Worm (Caenorhabditis elegans) whole organism, L2 larva: Measurements from ENCODE around the gene C35D10.7.

ENCODE experiments used
- C34F6.9 ChIP-seq: fragments of 150-350 bp; optimal IDR thresholded peaks from 2 replicates; lab custom pipeline; 2014; ENCODE audit warnings: missing biosample characterization, missing genetic modification characterization
- F13H6.1 ChIP-seq: sonication (generic microtip); optimal IDR thresholded peaks from 2 replicates; lab custom pipeline; 2016; ENCODE audit warnings: missing genetic modification characterization, missing compliant biosample characterization
- R02D3.7 ChIP-seq: fragments of 150-350 bp; optimal IDR thresholded peaks from 2 replicates; lab custom pipeline; 2014; ENCODE audit warnings: missing biosample characterization, missing genetic modification characterization
- Y55F3AM.14 ChIP-seq: fragments of 200-800 bp; sonication (Bioruptor generic); optimal IDR thresholded peaks from 2 replicates; lab custom pipeline; 2018; ENCODE audit warnings: mild to moderate bottlenecking, missing genetic modification characterization, missing compliant biosample characterization
- ZK546.5 ChIP-seq: sonication (generic microtip); optimal IDR thresholded peaks from 2 replicates; lab custom pipeline; 2017; ENCODE audit warnings: missing biosample characterization, missing genetic modification characterization
- alr-1 ChIP-seq: fragments of 150-350 bp; optimal IDR thresholded peaks from 2 replicates; lab custom pipeline; 2014; ENCODE audit warnings: missing biosample characterization, missing genetic modification characterization
- aly-2 ChIP-seq: fragments of 150-350 bp; optimal IDR thresholded peaks from 2 replicates; lab custom pipeline; 2014; ENCODE audit warnings: missing biosample characterization, missing genetic modification characterization
- ama-1 ChIP-seq: fragments of 150-350 bp; optimal IDR thresholded peaks from 2 replicates; lab custom pipeline; 2018; ENCODE audit warnings: inconsistent platforms
- blmp-1 ChIP-seq: sonication (generic microtip); optimal IDR thresholded peaks from 2 replicates; lab custom pipeline; 2017; ENCODE audit warnings: missing genetic modification characterization, mild to moderate bottlenecking, missing compliant biosample characterization, antibody characterized with exemption, moderate library complexity; ENCODE audit not compliant: insufficient read depth
- ceh-16 ChIP-seq: fragments of 150-350 bp; optimal IDR thresholded peaks from 2 replicates; lab custom pipeline; 2014; ENCODE audit warnings: missing biosample characterization, missing genetic modification characterization
- ceh-82 ChIP-seq: fragments of 150-350 bp; optimal IDR thresholded peaks from 2 replicates; lab custom pipeline; 2014; ENCODE audit warnings: missing biosample characterization, missing genetic modification characterization
- dmd-4 ChIP-seq: sonication (generic microtip); optimal IDR thresholded peaks from 2 replicates; lab custom pipeline; 2017; ENCODE audit warnings: missing biosample characterization, missing genetic modification characterization
- egl-27 ChIP-seq: sonication (generic microtip); optimal IDR thresholded peaks from 3 replicates; lab custom pipeline; 2017; ENCODE audit warnings: missing biosample characterization, missing genetic modification reagents, missing genetic modification characterization
- elt-1 ChIP-seq: fragments of 150-350 bp; optimal IDR thresholded peaks from 2 replicates; lab custom pipeline; 2014; ENCODE audit warnings: missing biosample characterization, missing genetic modification characterization
- elt-3 ChIP-seq: sonication (generic microtip); optimal IDR thresholded peaks from 2 replicates; lab custom pipeline; 2017; ENCODE audit warnings: missing biosample characterization, missing genetic modification characterization
- fos-1 ChIP-seq: fragments of 150-350 bp; optimal IDR thresholded peaks from 2 replicates; lab custom pipeline; 2014; ENCODE audit warnings: missing biosample characterization, missing genetic modification characterization
- gmeb-1 ChIP-seq: fragments of 150-350 bp; optimal IDR thresholded peaks from 2 replicates; lab custom pipeline; 2014; ENCODE audit warnings: missing biosample characterization, missing genetic modification characterization
- lin-13 ChIP-seq: fragments of 150-350 bp; optimal IDR thresholded peaks from 2 replicates; lab custom pipeline; 2014; ENCODE audit warnings: missing biosample characterization, missing genetic modification reagents, missing genetic modification characterization
- lin-39 ChIP-seq: fragments of 150-350 bp; optimal IDR thresholded peaks from 2 replicates; lab custom pipeline; 2014; ENCODE audit warnings: missing biosample characterization, missing genetic modification reagents, missing genetic modification characterization
- lsy-2 ChIP-seq, 2 experiments: fragments of 150-350 bp in 1 of 2; sonication (generic microtip) in 1 of 2; optimal IDR thresholded peaks; 2 replicates each; lab custom pipeline; 2014 to 2017; ENCODE audit warnings: missing biosample characterization in 2 of 2, missing genetic modification characterization in 2 of 2
- mab-5 ChIP-seq: fragments of 150-350 bp; optimal IDR thresholded peaks from 2 replicates; lab custom pipeline; 2014; ENCODE audit warnings: missing biosample characterization, missing genetic modification characterization
- mbf-1 ChIP-seq: sonication (generic microtip); optimal IDR thresholded peaks from 2 replicates; lab custom pipeline; 2017; ENCODE audit warnings: missing biosample characterization, missing genetic modification characterization
- mdl-1 ChIP-seq, 2 experiments: fragments of 150-350 bp in 1 of 2; sonication (generic microtip) in 1 of 2; optimal IDR thresholded peaks; 2 replicates each; lab custom pipeline; 2017; ENCODE audit warnings: missing biosample characterization in 2 of 2, missing genetic modification characterization in 2 of 2
- nhr-12 ChIP-seq: fragments of 150-350 bp; optimal IDR thresholded peaks from 2 replicates; lab custom pipeline; 2014; ENCODE audit warnings: missing biosample characterization, missing genetic modification characterization
- nhr-129 ChIP-seq: fragments of 150-350 bp; optimal IDR thresholded peaks from 2 replicates; lab custom pipeline; 2014; ENCODE audit warnings: missing biosample characterization, missing genetic modification characterization
- nhr-21 ChIP-seq: fragments of 150-350 bp; optimal IDR thresholded peaks from 2 replicates; lab custom pipeline; 2014; ENCODE audit warnings: missing biosample characterization, missing genetic modification characterization
- nhr-23 ChIP-seq: fragments of 150-350 bp; optimal IDR thresholded peaks from 2 replicates; lab custom pipeline; 2014; ENCODE audit warnings: missing biosample characterization, missing genetic modification reagents, missing genetic modification characterization
- nhr-237 ChIP-seq: fragments of 150-350 bp; optimal IDR thresholded peaks from 2 replicates; lab custom pipeline; 2014; ENCODE audit warnings: missing biosample characterization, missing genetic modification characterization
- nhr-25 ChIP-seq: fragments of 150-350 bp; sonication (generic microtip); optimal IDR thresholded peaks from 3 replicates; lab custom pipeline; 2014; ENCODE audit warnings: missing biosample characterization, missing genetic modification characterization
- nhr-77 ChIP-seq: fragments of 150-350 bp; optimal IDR thresholded peaks from 2 replicates; lab custom pipeline; 2014; ENCODE audit warnings: missing biosample characterization, missing genetic modification characterization
- peb-1 ChIP-seq: fragments of 150-350 bp; optimal IDR thresholded peaks from 2 replicates; lab custom pipeline; 2014; ENCODE audit warnings: missing biosample characterization, missing genetic modification characterization
- sem-4 ChIP-seq: fragments of 150-350 bp; optimal IDR thresholded peaks from 2 replicates; lab custom pipeline; 2014; ENCODE audit warnings: missing biosample characterization, missing genetic modification reagents, missing genetic modification characterization
- skn-1 ChIP-seq: sonication (generic microtip); optimal IDR thresholded peaks from 2 replicates; lab custom pipeline; 2017; ENCODE audit warnings: missing biosample characterization, missing genetic modification characterization
- sma-3 ChIP-seq: sonication (generic microtip); optimal IDR thresholded peaks from 2 replicates; lab custom pipeline; 2016; ENCODE audit warnings: missing genetic modification reagents, missing genetic modification characterization, missing compliant biosample characterization
- sma-9 ChIP-seq, 2 experiments: fragments of 150-350 bp in 1 of 2; sonication (generic microtip) in 1 of 2; optimal IDR thresholded peaks; 2 replicates each; lab custom pipeline; 2014 to 2016; ENCODE audit warnings: missing genetic modification characterization in 2 of 2, mild to moderate bottlenecking in 1 of 2, missing biosample characterization in 1 of 2, missing compliant biosample characterization in 1 of 2, missing genetic modification reagents in 1 of 2, moderate library complexity in 1 of 2
- unc-55 ChIP-seq: fragments of 150-350 bp; sonication (generic microtip); optimal IDR thresholded peaks from 3 replicates; lab custom pipeline; 2014; ENCODE audit warnings: missing biosample characterization, missing genetic modification reagents, missing genetic modification characterization
- zag-1 ChIP-seq: fragments of 150-350 bp; optimal IDR thresholded peaks from 2 replicates; lab custom pipeline; 2014; ENCODE audit warnings: missing biosample characterization, missing genetic modification characterization
- ztf-1 ChIP-seq: fragments of 200-800 bp; sonication (Bioruptor generic); conservative IDR thresholded peaks from 2 replicates; pipeline ENCODE4 v1.3.6; 2022; ENCODE audit warnings: missing genetic modification characterization, missing compliant biosample characterization
- ztf-11 ChIP-seq: sonication (generic microtip); optimal IDR thresholded peaks from 2 replicates; lab custom pipeline; 2017; ENCODE audit warnings: missing biosample characterization, missing genetic modification characterization
- ztf-4 ChIP-seq: fragments of 150-350 bp; optimal IDR thresholded peaks from 2 replicates; lab custom pipeline; 2014; ENCODE audit warnings: missing biosample characterization, missing genetic modification characterization

Gene C35D10.7

DNA sequence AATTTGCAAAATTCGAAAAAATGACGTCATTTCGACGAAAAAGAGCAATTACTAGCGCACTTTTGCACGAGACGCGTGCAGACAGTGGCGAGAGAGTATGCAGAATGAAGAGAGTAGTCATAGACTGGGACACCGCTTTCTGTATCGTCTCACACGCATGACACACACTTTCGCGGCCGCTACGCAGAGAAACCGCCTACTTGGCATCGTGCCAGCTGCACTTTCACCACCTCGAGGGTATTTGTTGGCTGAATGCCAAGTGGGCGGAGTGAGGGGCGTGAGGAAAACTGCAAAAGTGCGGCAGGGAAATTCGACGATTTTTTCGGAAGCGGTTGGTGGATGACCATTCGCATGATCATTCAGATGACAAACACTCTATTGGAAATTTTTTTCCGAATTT, 43.7 kb downstream of the C35D10.7 start (continued):
- TF ChIP-seq peb-1 (tag; lab: Kevin White, UChicago): peak; percentile 41
- TF ChIP-seq, all 48 proteins: peak for 41

DNA sequence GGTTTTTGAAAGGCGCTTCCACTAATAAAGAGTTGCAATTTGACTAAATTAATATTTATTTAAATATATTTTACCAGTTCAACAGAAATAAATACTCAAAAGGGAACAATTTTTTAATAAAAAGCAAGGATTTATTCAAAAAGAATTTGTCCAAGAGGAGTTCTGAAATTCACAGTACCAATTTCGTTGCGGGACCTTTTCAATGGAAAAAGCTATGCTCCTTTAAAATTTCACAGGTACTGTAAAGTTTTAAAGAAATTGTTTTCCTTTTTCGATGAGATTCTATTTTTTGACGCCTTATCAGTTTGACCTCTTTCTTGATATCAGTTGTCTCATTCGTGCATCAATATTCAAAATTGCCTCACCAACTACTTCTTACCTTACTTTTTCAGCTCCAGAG, 44.3 kb downstream of the C35D10.7 start, which contains the start of gene tag-340:
Gene tag-340, plus strand, starts transcription at position 249 of the 400 bp plus-strand sequence.
- TF ChIP-seq unc-55 (GFP tag; lab: Kevin White, UChicago) (no peak), F13H6.1 (tag; lab: Kevin White, UChicago) (no peak), C34F6.9 (tag; lab: Kevin White, UChicago) (no peak), fos-1 (tag; lab: Kevin White, UChicago) (peak; percentile 28), nhr-77 (tag; lab: Kevin White, UChicago) (no peak), ztf-4 (no peak)

- no peak for TF ChIP-seq elt-1 (tag; lab: Kevin White, UChicago)
- no peak for TF ChIP-seq R02D3.7
- TF ChIP-seq nhr-77 (tag; lab: Kevin White, UChicago): no peak
Measured at ce11 chrIII:4903784-4904183, 47.8 kb downstream of the C35D10.7 start, which contains the start of gene kbp-2. Gene kbp-2 (minus strand): TSS chrIII:4903884.

DNA sequence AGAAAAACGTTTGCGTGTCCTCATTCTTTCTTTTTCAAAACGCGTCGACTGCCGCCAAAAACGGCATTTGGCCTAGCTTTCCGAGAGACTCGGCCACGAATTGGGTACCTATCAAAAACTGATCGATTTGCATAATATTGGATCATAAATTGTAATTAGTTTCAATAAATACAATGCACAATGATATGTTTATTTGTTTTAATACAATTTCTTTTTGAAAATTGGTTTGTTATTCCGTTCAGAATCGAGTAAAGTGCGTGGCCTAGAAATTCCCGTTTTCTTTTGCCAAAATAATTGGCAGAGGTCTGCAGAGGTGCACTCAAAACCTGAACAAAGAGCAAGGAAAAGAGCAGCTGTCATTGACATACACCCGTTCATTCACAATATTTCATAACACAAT, 49.4 kb downstream of the C35D10.7 start, which contains the start of gene F26F4.8:
Gene F26F4.8, minus strand, starts transcription at position 69 of the 400 bp plus-strand sequence.
- TF ChIP-seq dmd-4 (tag; lab: Kevin White, UChicago) (no peak), F13H6.1 (tag; lab: Kevin White, UChicago) (peak; percentile 28), ama-1 (no peak), skn-1 (tag; lab: Kevin White, UChicago) (no peak), R02D3.7 (no peak), sma-9 (GFP tag; optimal IDR thresholded peaks at IDR 0.05; lab: Kevin White, UChicago) (no peak), sma-9 (tag; optimal IDR thresholded peaks at IDR 0.05; lab: Kevin White, UChicago) (no peak), mdl-1 (tag; optimal IDR thresholded peaks at IDR 0.05; lab: Kevin White, UChicago) (no peak), sem-4 (no peak), elt-1 (tag; lab: Kevin White, UChicago) (no peak), ztf-4 (no peak), elt-3 (tag; lab: Kevin White, UChicago) (no peak), nhr-23 (tag; lab: Kevin White, UChicago) (no peak), gmeb-1 (tag; lab: Kevin White, UChicago) (peak; percentile 17), fos-1 (tag; lab: Kevin White, UChicago) (peak; percentile 36), C34F6.9 (tag; lab: Kevin White, UChicago) (peak; percentile 55), alr-1 (tag; lab: Kevin White, UChicago) (no peak), aly-2 (tag; lab: Kevin White, UChicago) (no peak), lin-13 (GFP tag; lab: Kevin White, UChicago) (no peak), ceh-16 (tag; lab: Kevin White, UChicago) (no peak), mbf-1 (tag; lab: Kevin White, UChicago) (no peak), ztf-1 (GFP tag; lab: Robert Waterston, UW) (no peak), lin-39 (tag; lab: Kevin White, UChicago) (no peak), nhr-21 (tag; lab: Kevin White, UChicago) (no peak), ztf-11 (no peak), nhr-25 (tag; lab: Kevin White, UChicago) (no peak), mab-5 (tag; lab: Kevin White, UChicago) (no peak), blmp-1 (tag; lab: Kevin White, UChicago) (no peak), nhr-12 (no peak), sma-3 (GFP tag; lab: Kevin White, UChicago) (no peak), unc-55 (GFP tag; lab: Kevin White, UChicago) (peak; percentile 21), lsy-2 (tag; optimal IDR thresholded peaks at IDR 0.05; lab: Kevin White, UChicago) (peak in 1 of 2 experiments; percentile 41), Y55F3AM.14 (GFP tag; lab: Kevin White, UChicago) (no peak), ZK546.5 (tag; lab: Kevin White, UChicago) (no peak), nhr-77 (tag; lab: Kevin White, UChicago) (no peak), nhr-129 (peak; percentile 16), egl-27 (tag; lab: Kevin White, UChicago) (no peak), nhr-237 (tag; lab: Kevin White, UChicago) (no peak), ceh-82 (no peak), zag-1 (no peak)
